Fruit fly (Drosophila melanogaster) whole organism: ENCODE measurements around the gene CHES-1-like.

Experiments
- CG8478 ChIP-seq: fragments of >200 bp; optimal IDR thresholded peaks from 2 replicates; lab custom pipeline; 2018; ENCODE audit warnings: inconsistent platforms
- Dll ChIP-seq: fragments of >200 bp; optimal IDR thresholded peaks from 2 replicates; lab custom pipeline; 2017
- EcR ChIP-seq, 2 experiments: fragments of >200 bp; optimal IDR thresholded peaks; 2 replicates each; lab custom pipeline; 2017; ENCODE audit warnings: missing biosample characterization in 2 of 2, missing genetic modification characterization in 2 of 2, missing genetic modification reagents in 2 of 2
- pan ChIP-seq: fragments of >200 bp; optimal IDR thresholded peaks from 2 replicates; lab custom pipeline; 2017
- psq ChIP-seq: fragments of >200 bp; optimal IDR thresholded peaks from 2 replicates; lab custom pipeline; 2017
- usp ChIP-seq: fragments of >200 bp; optimal IDR thresholded peaks from 2 replicates; lab custom pipeline; 2017; ENCODE audit warnings: missing biosample characterization, missing genetic modification characterization, mixed read lengths

dm6 chrX:7696711-7697654, 12.2 kb downstream of the CHES-1-like start:
- TF ChIP-seq EcR (GFP tag; optimal IDR thresholded peaks at IDR 0.05; lab: Kevin White, UChicago) (no peak), psq (lab: Kevin White, UChicago) (no peak), CG8478 (lab: Kevin White, UChicago) (no peak), Dll (lab: Kevin White, UChicago) (peak; percentile 97), usp (GFP tag; lab: Kevin White, UChicago) (no peak), pan (lab: Kevin White, UChicago) (no peak)
